Fruit fly (Drosophila melanogaster) whole organism, embryonic: ENCODE data around the gene Sqor.

Source experiments
- CG2199 ChIP-seq: fragments of 200-800 bp; sonication (Bioruptor generic); IDR thresholded peaks from 3 replicates; pipeline ENCODE4 v1.3.6; 2022; ENCODE audit warnings: missing biosample characterization, missing genetic modification characterization
- CG2875 ChIP-seq: fragments of 200-800 bp; sonication (Bioruptor generic); optimal IDR thresholded peaks from 2 replicates; lab custom pipeline; 2017; ENCODE audit warnings: missing biosample characterization, mild to moderate bottlenecking, missing genetic modification characterization, missing genetic modification reagents
- CG31365 ChIP-seq: fragments of 200-800 bp; sonication (Bioruptor generic); optimal IDR thresholded peaks from 2 replicates; lab custom pipeline; 2018; ENCODE audit warnings: missing biosample characterization, mild to moderate bottlenecking, missing genetic modification characterization
- CG4820 ChIP-seq: fragments of 200-800 bp; sonication (Bioruptor generic); optimal IDR thresholded peaks from 3 replicates; lab custom pipeline; 2016; ENCODE audit warnings: missing biosample characterization, missing genetic modification characterization
- fd3F ChIP-seq: fragments of 200-800 bp; sonication (Bioruptor generic); optimal IDR thresholded peaks from 2 replicates; lab custom pipeline; 2018; ENCODE audit warnings: missing biosample characterization, mild to moderate bottlenecking, missing genetic modification characterization, moderate library complexity
- grau ChIP-seq: fragments of 200-800 bp; optimal IDR thresholded peaks from 3 replicates; lab custom pipeline; 2019; ENCODE audit warnings: missing biosample characterization, mild to moderate bottlenecking, missing genetic modification characterization, moderate library complexity
- mam ChIP-seq: fragments of 200-800 bp; sonication (Bioruptor generic); optimal IDR thresholded peaks from 3 replicates; lab custom pipeline; 2016; ENCODE audit warnings: missing biosample characterization, missing genetic modification characterization
- slbo ChIP-seq: fragments of 200-800 bp; sonication (Bioruptor generic); IDR thresholded peaks from 2 replicates; pipeline ENCODE4 v1.3.6; 2022; ENCODE audit warnings: missing biosample characterization, missing genetic modification characterization
- vfl ChIP-seq: fragments of 200-800 bp; sonication (Bioruptor generic); optimal IDR thresholded peaks from 2 replicates; lab custom pipeline; 2016; ENCODE audit warnings: missing biosample characterization, missing genetic modification characterization

DNA sequence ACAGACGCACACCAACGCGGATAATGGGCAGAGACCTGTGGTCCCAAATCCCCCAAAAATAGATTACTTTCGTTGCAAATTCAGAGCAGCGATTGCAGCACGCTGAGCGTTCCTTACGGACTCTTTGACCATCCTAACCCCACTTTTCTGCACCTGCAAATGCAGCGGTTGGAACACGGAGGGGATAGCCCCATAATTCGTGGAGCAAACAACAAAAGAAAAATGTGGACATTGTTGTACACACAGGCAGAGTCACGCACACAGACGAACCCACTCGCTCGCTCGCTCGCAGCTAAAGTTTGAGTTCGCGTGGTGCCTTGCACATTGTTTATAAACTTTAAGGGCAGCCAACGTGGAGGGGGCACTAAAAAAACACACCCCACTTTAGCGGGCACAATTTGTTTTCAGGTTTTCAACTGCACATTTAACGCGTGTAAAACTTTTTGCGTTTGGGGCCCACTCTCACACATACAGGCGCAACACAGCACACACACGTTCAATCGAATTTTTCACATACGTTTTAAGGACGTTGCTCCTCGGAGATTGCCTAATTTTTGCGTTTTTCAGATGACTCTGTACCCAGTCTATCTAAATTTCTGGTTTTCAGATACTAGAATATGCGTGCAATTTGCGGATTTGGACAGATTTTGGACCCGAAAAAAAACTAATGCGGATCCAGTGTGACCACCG lies 13.8 kb downstream of the Sqor start:
- TF ChIP-seq CG2199 (GFP tag; lab: Robert Waterston, UW) (no peak), slbo (GFP tag; lab: Robert Waterston, UW) (no peak), CG31365 (tag; lab: Kevin White, UChicago) (no peak), CG4820 (GFP tag; lab: Kevin White, UChicago) (no peak), CG2875 (no peak), grau (tag; lab: Kevin White, UChicago) (no peak), mam (GFP tag; lab: Kevin White, UChicago) (no peak), fd3F (GFP tag; lab: Kevin White, UChicago) (no peak), vfl (GFP tag; lab: Kevin White, UChicago) (no peak)
